Worm (Caenorhabditis elegans) whole organism, young adult: ENCODE results near the gene hpl-1.

Source experiments
- B0035.1 ChIP-seq: sonication (generic microtip); optimal IDR thresholded peaks from 2 replicates; lab custom pipeline; 2016; ENCODE audit warnings: missing genetic modification characterization, mild to moderate bottlenecking, missing compliant biosample characterization, missing genotype, missing genetic modification reagents
- B0336.3 ChIP-seq: fragments of 200-800 bp; sonication (Bioruptor generic); IDR thresholded peaks from 2 replicates; pipeline ENCODE4 v1.3.6; 2022; ENCODE audit warnings: missing genetic modification characterization, missing compliant biosample characterization
- C06A6.2 ChIP-seq: fragments of 200-800 bp; sonication (Bioruptor generic); conservative IDR thresholded peaks from 2 replicates; pipeline ENCODE4 v1.3.6; 2022; ENCODE audit warnings: missing genetic modification characterization, missing compliant biosample characterization
- D2030.7 ChIP-seq: fragments of 200-800 bp; sonication (Bioruptor generic); IDR thresholded peaks from 2 replicates; pipeline ENCODE4 v1.3.6; 2022; ENCODE audit warnings: missing genetic modification reagents, missing genetic modification characterization, missing compliant biosample characterization
- F10E7.11 ChIP-seq: sonication (generic microtip); optimal IDR thresholded peaks from 2 replicates; lab custom pipeline; 2017; ENCODE audit warnings: mild to moderate bottlenecking, missing genetic modification characterization, moderate library complexity, missing compliant biosample characterization
- F22D6.2 ChIP-seq: sonication (generic microtip); optimal IDR thresholded peaks from 2 replicates; lab custom pipeline; 2016; ENCODE audit warnings: mild to moderate bottlenecking, missing genetic modification characterization, missing compliant biosample characterization
- F37B4.10 ChIP-seq: fragments of 200-800 bp; sonication (Bioruptor generic); IDR thresholded peaks from 2 replicates; pipeline ENCODE4 v1.3.6; 2022; ENCODE audit warnings: missing genetic modification characterization, missing compliant biosample characterization
- F55B11.4 ChIP-seq: sonication (generic microtip); optimal IDR thresholded peaks from 2 replicates; lab custom pipeline; 2016; ENCODE audit warnings: missing compliant biosample characterization, missing genetic modification characterization, borderline replicate concordance; ENCODE audit not compliant: insufficient read depth
- F57A8.1 ChIP-seq: fragments of 200-800 bp; sonication (Bioruptor generic); optimal IDR thresholded peaks from 2 replicates; lab custom pipeline; 2018; ENCODE audit warnings: mild to moderate bottlenecking, missing genetic modification characterization, moderate library complexity, missing compliant biosample characterization
- K12H6.12 ChIP-seq: fragments of 200-800 bp; sonication (Bioruptor generic); optimal IDR thresholded peaks from 2 replicates; lab custom pipeline; 2018; ENCODE audit warnings: mild to moderate bottlenecking, missing genetic modification characterization, missing compliant biosample characterization
- Y53G8AR.9 ChIP-seq: fragments of 200-800 bp; sonication (Bioruptor generic); conservative IDR thresholded peaks from 2 replicates; pipeline ENCODE4 v1.3.6; 2022; ENCODE audit warnings: missing genetic modification reagents, missing genetic modification characterization, missing compliant biosample characterization
- Y56A3A.18 ChIP-seq: fragments of 200-800 bp; sonication (Bioruptor generic); IDR thresholded peaks from 2 replicates; pipeline ENCODE4 v1.3.6; 2022; ENCODE audit warnings: missing genetic modification reagents, missing genetic modification characterization, missing compliant biosample characterization
- akir-1 ChIP-seq: fragments of 200-800 bp; sonication (Bioruptor generic); optimal IDR thresholded peaks from 2 replicates; lab custom pipeline; 2018; ENCODE audit warnings: mild to moderate bottlenecking, missing genetic modification characterization, moderate library complexity, missing compliant biosample characterization
- ama-1 ChIP-seq, 3 experiments: fragments of 150-350 bp in 1 of 3; sonication (generic microtip) in 2 of 3; optimal IDR thresholded peaks; 2 replicates each; lab custom pipeline; 2014 to 2018; ENCODE audit warnings: missing biosample characterization in 2 of 3, missing genetic modification characterization in 2 of 3, missing genetic modification reagents in 2 of 3
- athp-1 ChIP-seq: sonication (generic microtip); optimal IDR thresholded peaks from 2 replicates; lab custom pipeline; 2017; ENCODE audit warnings: mild to moderate bottlenecking, missing genetic modification characterization, missing compliant biosample characterization
- attf-3 ChIP-seq: fragments of 200-800 bp; sonication (Bioruptor generic); conservative IDR thresholded peaks from 2 replicates; pipeline ENCODE4 v1.3.6; 2022; ENCODE audit warnings: missing genetic modification reagents, missing genetic modification characterization, missing compliant biosample characterization
- ccch-3 ChIP-seq: fragments of 200-800 bp; sonication (Bioruptor generic); optimal IDR thresholded peaks from 2 replicates; lab custom pipeline; 2018; ENCODE audit warnings: mild to moderate bottlenecking, missing genetic modification characterization, missing compliant biosample characterization
- cebp-1 ChIP-seq, 2 experiments: fragments of 200-800 bp in 1 of 2; sonication (Bioruptor generic) in 1 of 2; sonication (generic microtip) in 1 of 2; IDR thresholded peaks in 1 of 2; optimal IDR thresholded peaks in 1 of 2; 2 replicates each; pipeline versions ENCODE4 v1.3.6 to Lab custom; 2017 to 2022; ENCODE audit warnings: missing compliant biosample characterization in 2 of 2, missing genetic modification characterization in 2 of 2, mild to moderate bottlenecking in 1 of 2, missing genetic modification reagents in 1 of 2, moderate library complexity in 1 of 2
- ceh-79 ChIP-seq: sonication (generic microtip); optimal IDR thresholded peaks from 2 replicates; lab custom pipeline; 2017; ENCODE audit warnings: mild to moderate bottlenecking, missing genetic modification characterization, missing compliant biosample characterization
- ceh-91 ChIP-seq: fragments of 200-800 bp; sonication (Bioruptor generic); IDR thresholded peaks from 2 replicates; pipeline ENCODE4 v1.3.6; 2022; ENCODE audit warnings: missing genetic modification reagents, missing genetic modification characterization, missing compliant biosample characterization
- dpl-1 ChIP-seq: fragments of 150-350 bp; optimal IDR thresholded peaks from 2 replicates; lab custom pipeline; 2014; ENCODE audit warnings: missing biosample characterization, missing genetic modification reagents, missing genetic modification characterization
- efl-1 ChIP-seq: fragments of 150-350 bp; optimal IDR thresholded peaks from 2 replicates; lab custom pipeline; 2014; ENCODE audit warnings: missing biosample characterization, missing genetic modification reagents, missing genetic modification characterization
- egl-18 ChIP-seq: fragments of 200-800 bp; sonication (Bioruptor generic); IDR thresholded peaks from 2 replicates; pipeline ENCODE4 v1.3.6; 2022; ENCODE audit warnings: missing genetic modification reagents, missing genetic modification characterization, missing compliant biosample characterization
- ets-4 ChIP-seq: fragments of 200-800 bp; sonication (Bioruptor generic); optimal IDR thresholded peaks from 2 replicates; lab custom pipeline; 2018; ENCODE audit warnings: mild to moderate bottlenecking, missing genetic modification characterization, missing compliant biosample characterization
- hsf-1 ChIP-seq: fragments of 200-800 bp; sonication (Bioruptor generic); IDR thresholded peaks from 2 replicates; pipeline ENCODE4 v1.3.6; 2022; ENCODE audit warnings: missing genetic modification reagents, missing genetic modification characterization, missing compliant biosample characterization
- lin-35 ChIP-seq, 3 experiments: fragments of 150-350 bp in 2 of 3; sonication (generic microtip) in 1 of 3; optimal IDR thresholded peaks; 2 replicates each; lab custom pipeline; 2014 to 2018; ENCODE audit warnings: missing biosample characterization in 3 of 3, missing genetic modification characterization in 3 of 3, missing genetic modification reagents in 3 of 3
- lin-54 ChIP-seq: fragments of 200-800 bp; sonication (Bioruptor generic); optimal IDR thresholded peaks from 2 replicates; lab custom pipeline; 2018; ENCODE audit warnings: mild to moderate bottlenecking, missing genetic modification characterization, missing compliant biosample characterization
- lir-1 ChIP-seq: fragments of 200-800 bp; sonication (Bioruptor generic); conservative IDR thresholded peaks from 2 replicates; pipeline ENCODE4 v1.3.6; 2022; ENCODE audit warnings: missing genetic modification reagents, missing genetic modification characterization, missing compliant biosample characterization
- madf-3 ChIP-seq: fragments of 200-800 bp; sonication (Bioruptor generic); IDR thresholded peaks from 2 replicates; pipeline ENCODE4 v1.3.6; 2022; ENCODE audit warnings: missing genetic modification reagents, missing genetic modification characterization, missing compliant biosample characterization
- madf-6 ChIP-seq: fragments of 200-800 bp; sonication (Bioruptor generic); IDR thresholded peaks from 2 replicates; pipeline ENCODE4 v1.3.6; 2022; ENCODE audit warnings: missing genetic modification reagents, missing genetic modification characterization, missing compliant biosample characterization
- madf-8 ChIP-seq: fragments of 200-800 bp; sonication (Bioruptor generic); conservative IDR thresholded peaks from 2 replicates; pipeline ENCODE4 v1.3.6; 2022; ENCODE audit warnings: missing genetic modification reagents, missing genetic modification characterization, missing compliant biosample characterization
- nhr-120 ChIP-seq: fragments of 200-800 bp; sonication (Bioruptor generic); IDR thresholded peaks from 2 replicates; pipeline ENCODE4 v1.3.6; 2022; ENCODE audit warnings: missing genetic modification characterization, missing compliant biosample characterization
- nhr-179 ChIP-seq: sonication (generic microtip); optimal IDR thresholded peaks from 2 replicates; lab custom pipeline; 2016; ENCODE audit warnings: mild to moderate bottlenecking, missing genetic modification characterization, missing compliant biosample characterization
- nhr-80 ChIP-seq: sonication (generic microtip); optimal IDR thresholded peaks from 2 replicates; lab custom pipeline; 2016; ENCODE audit warnings: missing genetic modification characterization, missing compliant biosample characterization
- rpc-1 ChIP-seq, 2 experiments: fragments of 150-350 bp in 1 of 2; sonication (generic microtip) in 1 of 2; optimal IDR thresholded peaks; 2 replicates each; lab custom pipeline; 2014 to 2018; ENCODE audit warnings: missing biosample characterization in 1 of 2, missing genetic modification characterization in 1 of 2, missing genetic modification reagents in 1 of 2, missing genotype in 1 of 2
- sea-2 ChIP-seq: fragments of 200-800 bp; sonication (Bioruptor generic); IDR thresholded peaks from 2 replicates; pipeline ENCODE4 v1.3.6; 2022; ENCODE audit warnings: missing genetic modification characterization, missing compliant biosample characterization
- snpc-1.1 ChIP-seq: sonication (generic microtip); optimal IDR thresholded peaks from 2 replicates; lab custom pipeline; 2017; ENCODE audit warnings: missing genetic modification characterization, mild to moderate bottlenecking, missing compliant biosample characterization, antibody characterized with exemption, moderate library complexity, missing genotype, missing genetic modification reagents; ENCODE audit not compliant: insufficient read depth
- snpc-3.4 ChIP-seq: sonication (generic microtip); optimal IDR thresholded peaks from 2 replicates; lab custom pipeline; 2017; ENCODE audit warnings: missing genetic modification characterization, mild to moderate bottlenecking, missing compliant biosample characterization, antibody characterized with exemption, moderate library complexity, missing genotype, missing genetic modification reagents
- somi-1 ChIP-seq: fragments of 200-800 bp; sonication (Bioruptor generic); optimal IDR thresholded peaks from 2 replicates; lab custom pipeline; 2018; ENCODE audit warnings: mild to moderate bottlenecking, missing genetic modification characterization, missing compliant biosample characterization
- tbp1 ChIP-seq: fragments of 200-800 bp; sonication (Bioruptor generic); optimal IDR thresholded peaks from 2 replicates; lab custom pipeline; 2018; ENCODE audit warnings: mild to moderate bottlenecking, missing genetic modification characterization, missing compliant biosample characterization
- tbx-9 ChIP-seq: sonication (generic microtip); optimal IDR thresholded peaks from 2 replicates; lab custom pipeline; 2016; ENCODE audit warnings: borderline replicate concordance, missing genetic modification characterization, inconsistent platforms, missing compliant biosample characterization
- unc-62 ChIP-seq: fragments of 150-350 bp; optimal IDR thresholded peaks from 2 replicates; lab custom pipeline; 2014; ENCODE audit warnings: missing biosample characterization, missing genetic modification reagents, missing genetic modification characterization
- xnd-1 ChIP-seq: sonication (generic microtip); optimal IDR thresholded peaks from 2 replicates; lab custom pipeline; 2016; ENCODE audit warnings: missing genotype, missing genetic modification reagents, missing genetic modification characterization, missing compliant biosample characterization
- zfh-2 ChIP-seq: fragments of 200-800 bp; sonication (Bioruptor generic); conservative IDR thresholded peaks from 2 replicates; pipeline ENCODE4 v1.3.6; 2022; ENCODE audit warnings: missing genetic modification reagents, missing genetic modification characterization, missing compliant biosample characterization
- zim-3 ChIP-seq: sonication (generic microtip); optimal IDR thresholded peaks from 2 replicates; lab custom pipeline; 2017; ENCODE audit warnings: mild to moderate bottlenecking, missing genetic modification characterization, moderate library complexity, missing compliant biosample characterization
- ztf-25 ChIP-seq: fragments of 200-800 bp; sonication (Bioruptor generic); IDR thresholded peaks from 2 replicates; pipeline ENCODE4 v1.3.6; 2022; ENCODE audit warnings: missing genetic modification reagents, missing genetic modification characterization, missing compliant biosample characterization
- ztf-26 ChIP-seq: sonication (generic microtip); optimal IDR thresholded peaks from 2 replicates; lab custom pipeline; 2017; ENCODE audit warnings: missing genetic modification characterization, missing compliant biosample characterization
- ztf-28 ChIP-seq: fragments of 200-800 bp; sonication (Bioruptor generic); IDR thresholded peaks from 2 replicates; pipeline ENCODE4 v1.3.6; 2022; ENCODE audit warnings: missing genetic modification reagents, missing genetic modification characterization, missing compliant biosample characterization

The hpl-1 gene

ce11 chrX:13283462-13283861, 38.3 kb downstream of the hpl-1 start (continued):
- TF ChIP-seq F10E7.11 (tag; lab: Kevin White, UChicago) (no peak), Y53G8AR.9 (GFP tag; lab: Robert Waterston, UW) (no peak), egl-18 (GFP tag; lab: Robert Waterston, UW) (no peak), zfh-2 (GFP tag; lab: Robert Waterston, UW) (no peak), C06A6.2 (no peak), ztf-28 (no peak), B0336.3 (GFP tag; lab: Robert Waterston, UW) (no peak), D2030.7 (GFP tag; lab: Robert Waterston, UW) (peak; percentile 79), F55B11.4 (tag; lab: Kevin White, UChicago) (no peak), ztf-25 (GFP tag; lab: Robert Waterston, UW) (peak; percentile 89), lin-54 (GFP tag; lab: Kevin White, UChicago) (no peak), nhr-80 (peak; percentile 4), somi-1 (GFP tag; lab: Kevin White, UChicago) (no peak), B0035.1 (tag; lab: Kevin White, UChicago) (peak; percentile 11), efl-1 (no peak), madf-6 (GFP tag; lab: Robert Waterston, UW) (no peak), F37B4.10 (no peak), zim-3 (tag; lab: Kevin White, UChicago) (peak; percentile 38), tbp1 (GFP tag; lab: Kevin White, UChicago) (peak; percentile 92), ets-4 (no peak), nhr-179 (tag; lab: Kevin White, UChicago) (no peak), hsf-1 (no peak), lin-35 (GFP tag; optimal IDR thresholded peaks at IDR 0.05; lab: Kevin White, UChicago) (no peak), snpc-3.4 (tag; lab: Kevin White, UChicago) (peak; percentile 9), snpc-1.1 (tag; lab: Kevin White, UChicago) (peak; percentile 2), ama-1 (optimal IDR thresholded peaks at IDR 0.05; lab: Kevin White, UChicago) (no peak), ama-1 (GFP tag; optimal IDR thresholded peaks at IDR 0.05; lab: Kevin White, UChicago) (peak in 1 of 2 experiments; percentile 91), akir-1 (GFP tag; lab: Kevin White, UChicago) (no peak), Y56A3A.18 (peak; percentile 57; the same call in 1 of the 2 replicates), dpl-1 (GFP tag; lab: Kevin White, UChicago) (no peak), K12H6.12 (tag; lab: Kevin White, UChicago) (no peak), ceh-79 (tag; lab: Kevin White, UChicago) (peak; percentile 17), nhr-120 (no peak), F57A8.1 (GFP tag; lab: Kevin White, UChicago) (no peak), attf-3 (GFP tag; lab: Robert Waterston, UW) (no peak), lir-1 (GFP tag; lab: Robert Waterston, UW) (no peak), F22D6.2 (tag; lab: Kevin White, UChicago) (no peak), cebp-1 (GFP tag; IDR thresholded peaks at IDR 0.05; lab: Robert Waterston, UW) (no peak), cebp-1 (tag; optimal IDR thresholded peaks at IDR 0.05; lab: Kevin White, UChicago) (no peak), unc-62 (GFP tag; lab: Kevin White, UChicago) (no peak), athp-1 (tag; lab: Kevin White, UChicago) (peak; percentile 23), xnd-1 (tag; lab: Kevin White, UChicago) (no peak), ceh-91 (no peak), madf-3 (GFP tag; lab: Robert Waterston, UW) (no peak), madf-8 (GFP tag; lab: Robert Waterston, UW) (no peak), ccch-3 (GFP tag; lab: Kevin White, UChicago) (peak; percentile 18), tbx-9 (tag; lab: Kevin White, UChicago) (no peak), ztf-26 (peak; percentile 16), sea-2 (no peak), rpc-1 (optimal IDR thresholded peaks at IDR 0.05; lab: Kevin White, UChicago) (peak; percentile 92), rpc-1 (tag; optimal IDR thresholded peaks at IDR 0.05; lab: Kevin White, UChicago) (peak; percentile 97)
